Worm (Caenorhabditis elegans) whole organism, L4 larva: Measurements from ENCODE around the gene acr-20.

ENCODE experiments used
- F10B5.3 ChIP-seq: sonication (generic microtip); optimal IDR thresholded peaks from 2 replicates; lab custom pipeline; 2016; ENCODE audit warnings: mild to moderate bottlenecking, missing genetic modification characterization, missing compliant biosample characterization
- F37D6.2 ChIP-seq: sonication (generic microtip); optimal IDR thresholded peaks from 2 replicates; lab custom pipeline; 2016; ENCODE audit warnings: mild to moderate bottlenecking, missing genetic modification characterization, missing compliant biosample characterization
- R02D3.7 ChIP-seq: fragments of 150-350 bp; sonication (generic microtip); optimal IDR thresholded peaks from 3 replicates; lab custom pipeline; 2014; ENCODE audit warnings: missing biosample characterization, missing genetic modification characterization
- T20F7.1 ChIP-seq: fragments of 200-800 bp; sonication (Bioruptor generic); optimal IDR thresholded peaks from 2 replicates; lab custom pipeline; 2018; ENCODE audit warnings: mild to moderate bottlenecking, missing genetic modification characterization, missing compliant biosample characterization
- aha-1 ChIP-seq: fragments of 150-350 bp; peaks from one replicate; lab custom pipeline; 2014; ENCODE audit warnings: missing biosample characterization, missing genetic modification characterization
- ama-1 ChIP-seq: fragments of 150-350 bp; optimal IDR thresholded peaks from 2 replicates; lab custom pipeline; 2014; ENCODE audit warnings: inconsistent platforms, mixed read lengths
- arid-1 ChIP-seq: fragments of 200-800 bp; sonication (Bioruptor generic); conservative IDR thresholded peaks from 2 replicates; pipeline ENCODE4 v1.3.6; 2022; ENCODE audit warnings: missing genetic modification reagents, missing genetic modification characterization, missing compliant biosample characterization
- attf-4 ChIP-seq: sonication (generic microtip); optimal IDR thresholded peaks from 3 replicates; lab custom pipeline; 2017; ENCODE audit warnings: missing biosample characterization, missing genetic modification characterization
- ceh-20 ChIP-seq: fragments of 200-800 bp; sonication (Bioruptor generic); IDR thresholded peaks from 2 replicates; pipeline ENCODE4 v1.3.6; 2022; ENCODE audit warnings: missing genetic modification reagents, missing genetic modification characterization, missing compliant biosample characterization
- ceh-82 ChIP-seq: sonication (generic microtip); optimal IDR thresholded peaks from 2 replicates; lab custom pipeline; 2017; ENCODE audit warnings: missing biosample characterization, missing genetic modification characterization
- daf-12 ChIP-seq: fragments of 150-350 bp; optimal IDR thresholded peaks from 2 replicates; lab custom pipeline; 2014; ENCODE audit warnings: missing biosample characterization, missing genetic modification reagents, missing genetic modification characterization
- daf-16 ChIP-seq, 3 experiments: sonication (generic microtip); optimal IDR thresholded peaks; 2 replicates each; lab custom pipeline; 2016 to 2017; ENCODE audit warnings: missing genetic modification characterization in 3 of 3, missing genetic modification reagents in 3 of 3, mild to moderate bottlenecking in 2 of 3, missing compliant biosample characterization in 2 of 3, missing biosample characterization in 1 of 3, moderate library complexity in 1 of 3
- daf-8 ChIP-seq: fragments of 200-800 bp; sonication (Bioruptor generic); IDR thresholded peaks from 2 replicates; pipeline ENCODE4 v1.3.6; 2022; ENCODE audit warnings: missing genetic modification characterization, missing compliant biosample characterization
- dmd-9 ChIP-seq: fragments of 200-800 bp; sonication (Bioruptor generic); IDR thresholded peaks from 2 replicates; pipeline ENCODE4 v1.3.6; 2022; ENCODE audit warnings: missing genetic modification reagents, missing genetic modification characterization, missing compliant biosample characterization
- dpl-1 ChIP-seq: fragments of 150-350 bp; optimal IDR thresholded peaks from 2 replicates; lab custom pipeline; 2014; ENCODE audit warnings: missing biosample characterization, missing genetic modification reagents, missing genetic modification characterization
- duxl-1 ChIP-seq: sonication (generic microtip); optimal IDR thresholded peaks from 2 replicates; lab custom pipeline; 2016; ENCODE audit warnings: mild to moderate bottlenecking, missing genetic modification characterization, moderate library complexity, missing compliant biosample characterization; ENCODE audit not compliant: poor library complexity
- dve-1 ChIP-seq: sonication (generic microtip); optimal IDR thresholded peaks from 2 replicates; lab custom pipeline; 2017; ENCODE audit warnings: antibody characterized with exemption, mild to moderate bottlenecking, missing genetic modification characterization, missing compliant biosample characterization; ENCODE audit not compliant: insufficient read depth
- egl-43 ChIP-seq: fragments of 200-800 bp; sonication (Bioruptor generic); IDR thresholded peaks from 2 replicates; pipeline ENCODE4 v1.3.6; 2022; ENCODE audit warnings: missing genetic modification reagents, missing genetic modification characterization, missing compliant biosample characterization
- hif-1 ChIP-seq, 2 experiments: sonication (generic microtip); optimal IDR thresholded peaks; 2 replicates each; lab custom pipeline; 2016 to 2017; ENCODE audit warnings: missing compliant biosample characterization in 2 of 2, missing genetic modification characterization in 2 of 2, missing genetic modification reagents in 2 of 2, missing genotype in 2 of 2, mild to moderate bottlenecking in 1 of 2
- hlh-11 ChIP-seq: fragments of 200-800 bp; sonication (Bioruptor generic); optimal IDR thresholded peaks from 2 replicates; lab custom pipeline; 2018; ENCODE audit warnings: mild to moderate bottlenecking, missing genetic modification characterization, missing compliant biosample characterization
- hlh-30 ChIP-seq: sonication (generic microtip); optimal IDR thresholded peaks from 2 replicates; lab custom pipeline; 2017; ENCODE audit warnings: antibody characterized with exemption, mild to moderate bottlenecking, missing genetic modification characterization, missing compliant biosample characterization; ENCODE audit not compliant: insufficient read depth
- hmg-1.1 ChIP-seq: fragments of 200-800 bp; sonication (Bioruptor generic); IDR thresholded peaks from 2 replicates; pipeline ENCODE4 v1.3.6; 2022; ENCODE audit warnings: missing genetic modification reagents, missing genetic modification characterization, missing compliant biosample characterization
- jun-1 ChIP-seq: fragments of 150-350 bp; optimal IDR thresholded peaks from 2 replicates; lab custom pipeline; 2014; ENCODE audit warnings: missing biosample characterization, missing genetic modification reagents, missing genetic modification characterization
- lin-13 ChIP-seq: fragments of 150-350 bp; optimal IDR thresholded peaks from 2 replicates; lab custom pipeline; 2014; ENCODE audit warnings: missing biosample characterization, missing genetic modification reagents, missing genetic modification characterization
- lin-38 ChIP-seq: fragments of 200-800 bp; sonication (Bioruptor generic); IDR thresholded peaks from 2 replicates; pipeline ENCODE4 v1.3.6; 2022; ENCODE audit warnings: missing genetic modification reagents, missing genetic modification characterization, missing compliant biosample characterization
- lin-39 ChIP-seq: fragments of 150-350 bp; optimal IDR thresholded peaks from 2 replicates; lab custom pipeline; 2014; ENCODE audit warnings: missing biosample characterization, missing genetic modification reagents, missing genetic modification characterization
- lir-3 ChIP-seq: sonication (generic microtip); optimal IDR thresholded peaks from 2 replicates; lab custom pipeline; 2016; ENCODE audit warnings: mild to moderate bottlenecking, missing genetic modification characterization, missing compliant biosample characterization
- lsy-2 ChIP-seq, 2 experiments: fragments of 150-350 bp in 1 of 2; sonication (generic microtip) in 1 of 2; optimal IDR thresholded peaks; 2 replicates each; lab custom pipeline; 2014 to 2017; ENCODE audit warnings: missing biosample characterization in 2 of 2, missing genetic modification characterization in 2 of 2
- madf-5 ChIP-seq, 2 experiments: fragments of 200-800 bp; sonication (Bioruptor generic); IDR thresholded peaks; 2 replicates each; pipeline ENCODE4 v1.3.6; 2022; ENCODE audit warnings: missing compliant biosample characterization in 2 of 2, missing genetic modification characterization in 2 of 2
- madf-9 ChIP-seq: fragments of 200-800 bp; sonication (Bioruptor generic); conservative IDR thresholded peaks from 2 replicates; pipeline ENCODE4 v1.3.6; 2022; ENCODE audit warnings: missing genetic modification reagents, missing genetic modification characterization, missing compliant biosample characterization
- mdl-1 ChIP-seq, 2 experiments: fragments of 150-350 bp in 1 of 2; sonication (generic microtip) in 1 of 2; optimal IDR thresholded peaks; 2 replicates each; lab custom pipeline; 2014 to 2017; ENCODE audit warnings: missing biosample characterization in 2 of 2, missing genetic modification characterization in 2 of 2
- mdt-29 ChIP-seq: fragments of 200-800 bp; sonication (Bioruptor generic); IDR thresholded peaks from 2 replicates; pipeline ENCODE4 v1.3.6; 2022; ENCODE audit warnings: missing genetic modification reagents, missing genetic modification characterization, missing compliant biosample characterization
- mep-1 ChIP-seq: fragments of 150-350 bp; sonication (generic microtip); optimal IDR thresholded peaks from 3 replicates; lab custom pipeline; 2014; ENCODE audit warnings: missing biosample characterization, missing genetic modification characterization
- mes-2 ChIP-seq: sonication (generic microtip); optimal IDR thresholded peaks from 2 replicates; lab custom pipeline; 2016; ENCODE audit warnings: missing genotype, mild to moderate bottlenecking, missing genetic modification characterization, missing compliant biosample characterization; ENCODE audit not compliant: poor library complexity, severe bottlenecking
- mxl-2 ChIP-seq: fragments of 200-800 bp; sonication (Bioruptor generic); conservative IDR thresholded peaks from 2 replicates; pipeline ENCODE4 v1.3.6; 2022; ENCODE audit warnings: missing genetic modification reagents, missing genetic modification characterization, missing compliant biosample characterization
- nhr-11 ChIP-seq: fragments of 150-350 bp; optimal IDR thresholded peaks from 2 replicates; lab custom pipeline; 2014; ENCODE audit warnings: missing biosample characterization, missing genetic modification characterization
- nhr-28 ChIP-seq: fragments of 150-350 bp; optimal IDR thresholded peaks from 2 replicates; lab custom pipeline; 2014; ENCODE audit warnings: missing biosample characterization, missing genetic modification characterization
- nhr-48 ChIP-seq: sonication (generic microtip); optimal IDR thresholded peaks from 2 replicates; lab custom pipeline; 2016; ENCODE audit warnings: mild to moderate bottlenecking, missing genetic modification characterization, missing compliant biosample characterization
- nhr-6 ChIP-seq: fragments of 150-350 bp; optimal IDR thresholded peaks from 2 replicates; lab custom pipeline; 2014; ENCODE audit warnings: missing biosample characterization, missing genetic modification characterization
- nhr-77 ChIP-seq: fragments of 150-350 bp; optimal IDR thresholded peaks from 2 replicates; lab custom pipeline; 2014; ENCODE audit warnings: missing biosample characterization, missing genetic modification characterization
- php-3 ChIP-seq: fragments of 200-800 bp; sonication (Bioruptor generic); IDR thresholded peaks from 2 replicates; pipeline ENCODE4 v1.3.6; 2022; ENCODE audit warnings: missing genetic modification reagents, missing genetic modification characterization, missing compliant biosample characterization
- pqm-1 ChIP-seq: sonication (generic microtip); optimal IDR thresholded peaks from 2 replicates; lab custom pipeline; 2017; ENCODE audit warnings: missing biosample characterization, missing genetic modification characterization
- snpc-4 ChIP-seq: fragments of 150-350 bp; optimal IDR thresholded peaks from 2 replicates; lab custom pipeline; 2014; ENCODE audit warnings: missing biosample characterization, missing genetic modification characterization
- spr-3 ChIP-seq: fragments of 200-800 bp; sonication (Bioruptor generic); optimal IDR thresholded peaks from 2 replicates; lab custom pipeline; 2018; ENCODE audit warnings: mild to moderate bottlenecking, missing genetic modification characterization, missing compliant biosample characterization
- unc-130 ChIP-seq: sonication (generic microtip); optimal IDR thresholded peaks from 2 replicates; lab custom pipeline; 2016; ENCODE audit warnings: missing genetic modification reagents, missing genetic modification characterization, missing compliant biosample characterization
- zag-1 ChIP-seq: fragments of 150-350 bp; optimal IDR thresholded peaks from 2 replicates; lab custom pipeline; 2014; ENCODE audit warnings: missing biosample characterization, missing genetic modification characterization
- zfp-2 ChIP-seq: sonication (generic microtip); optimal IDR thresholded peaks from 2 replicates; lab custom pipeline; 2016; ENCODE audit warnings: mild to moderate bottlenecking, missing genetic modification characterization, missing compliant biosample characterization
- zip-2 ChIP-seq: fragments of 150-350 bp; optimal IDR thresholded peaks from 2 replicates; lab custom pipeline; 2014; ENCODE audit warnings: missing biosample characterization, missing genetic modification characterization
- ztf-11 ChIP-seq: fragments of 150-350 bp; optimal IDR thresholded peaks from 2 replicates; lab custom pipeline; 2014; ENCODE audit warnings: missing biosample characterization, missing genetic modification characterization

Gene acr-20

ce11 chrII:14404741-14405488 lies 27.2 kb upstream of the acr-20 start (continued):
- TF ChIP-seq hlh-11 (tag; lab: Kevin White, UChicago), result peak; percentile 96
- 0 out of 2 replicates have a peak, but pooled peaks have one; percentile 34 for TF ChIP-seq ceh-20
- peak; percentile 62; the same call in 1 of the 2 replicates for TF ChIP-seq arid-1 (GFP tag; lab: Robert Waterston, UW)
- TF ChIP-seq lin-13 (GFP tag; lab: Kevin White, UChicago), result no peak
- no peak for TF ChIP-seq ama-1
- TF ChIP-seq T20F7.1, result no peak
- peak; percentile 36 for TF ChIP-seq nhr-28 (tag; lab: Kevin White, UChicago)
- no peak for TF ChIP-seq lin-39 (tag; lab: Kevin White, UChicago)
- TF ChIP-seq ztf-11 (tag; lab: Kevin White, UChicago), result no peak
- peak; percentile 61 for TF ChIP-seq nhr-77 (tag; lab: Kevin White, UChicago)
- no peak for TF ChIP-seq unc-130 (GFP tag; lab: Kevin White, UChicago)
- no peak for TF ChIP-seq mxl-2 (GFP tag; lab: Robert Waterston, UW)
- TF ChIP-seq snpc-4 (tag; lab: Kevin White, UChicago), result no peak
- no peak for TF ChIP-seq attf-4
- peak; percentile 95 for TF ChIP-seq dve-1 (tag; lab: Kevin White, UChicago)
- TF ChIP-seq hmg-1.1 (GFP tag; lab: Robert Waterston, UW), result peak; percentile 61
- TF ChIP-seq lin-38 (GFP tag; lab: Robert Waterston, UW), result peak; percentile 74
- peak; percentile 58 for TF ChIP-seq zip-2 (tag; lab: Kevin White, UChicago)
- TF ChIP-seq madf-9, result peak; percentile 90
- peak; percentile 81 for TF ChIP-seq nhr-48 (tag; lab: Kevin White, UChicago)
- TF ChIP-seq mdl-1 (tag; optimal IDR thresholded peaks at IDR 0.05; lab: Kevin White, UChicago), result peak in 1 of 2 experiments; percentile 73
- TF ChIP-seq daf-12 (tag; lab: Kevin White, UChicago), result no peak
- peak; percentile 74 for TF ChIP-seq F37D6.2
- no peak for TF ChIP-seq daf-8
- TF ChIP-seq nhr-11 (tag; lab: Kevin White, UChicago), result no peak
- no peak for TF ChIP-seq dmd-9 (GFP tag; lab: Robert Waterston, UW)
- TF ChIP-seq ceh-82, result no peak
- TF ChIP-seq zfp-2 (tag; lab: Kevin White, UChicago), result no peak
- TF ChIP-seq madf-5 (GFP tag; IDR thresholded peaks at IDR 0.05; lab: Robert Waterston, UW), result no peak
- TF ChIP-seq lir-3 (tag; lab: Kevin White, UChicago), result no peak

- no peak for TF ChIP-seq F10B5.3 (tag; lab: Kevin White, UChicago)
- no peak for TF ChIP-seq jun-1 (tag; lab: Kevin White, UChicago)
- TF ChIP-seq dpl-1 (GFP tag; lab: Kevin White, UChicago), result no peak
- TF ChIP-seq zag-1, result no peak
- TF ChIP-seq mdl-1 (tag; optimal IDR thresholded peaks at IDR 0.05; lab: Kevin White, UChicago), result peak in 1 of 2 experiments; percentile 70
- TF ChIP-seq mes-2 (tag; lab: Kevin White, UChicago), result peak; percentile 49
- no peak for TF ChIP-seq lin-38 (GFP tag; lab: Robert Waterston, UW)
- TF ChIP-seq php-3 (GFP tag; lab: Robert Waterston, UW), result no peak
- no peak for TF ChIP-seq spr-3 (GFP tag; lab: Kevin White, UChicago)
- TF ChIP-seq R02D3.7 (tag; lab: Kevin White, UChicago), result no peak
- no peak for TF ChIP-seq mdt-29 (GFP tag; lab: Robert Waterston, UW)
- TF ChIP-seq dve-1 (tag; lab: Kevin White, UChicago), result peak; percentile 80
- peak in 1 of 2 experiments; percentile 46 for TF ChIP-seq hif-1 (tag; optimal IDR thresholded peaks at IDR 0.05; lab: Kevin White, UChicago)
- TF ChIP-seq lsy-2 (tag; optimal IDR thresholded peaks at IDR 0.05; lab: Kevin White, UChicago), result peak in 1 of 2 experiments; percentile 52
- peak; percentile 79 for TF ChIP-seq hlh-30 (tag; lab: Kevin White, UChicago)
- TF ChIP-seq madf-9, result no peak
- TF ChIP-seq egl-43, result no peak
- TF ChIP-seq ama-1, result no peak
- peak; percentile 82 for TF ChIP-seq nhr-6 (tag; lab: Kevin White, UChicago)
- TF ChIP-seq nhr-77 (tag; lab: Kevin White, UChicago), result peak; percentile 80
- peak; percentile 33 for TF ChIP-seq pqm-1 (tag; lab: Kevin White, UChicago)
- no peak for TF ChIP-seq duxl-1 (tag; lab: Kevin White, UChicago)
- TF ChIP-seq nhr-28 (tag; lab: Kevin White, UChicago), result peak; percentile 6
- no peak for TF ChIP-seq daf-16 (GFP tag; optimal IDR thresholded peaks at IDR 0.05; lab: Kevin White, UChicago)
- peak; percentile 92 for TF ChIP-seq daf-16 (tag; optimal IDR thresholded peaks at IDR 0.05; lab: Kevin White, UChicago)
- TF ChIP-seq mep-1, result peak; percentile 63
- TF ChIP-seq aha-1 (tag; lab: Kevin White, UChicago), result peak; percentile 98
Observed at ce11 chrII:14404266-14404665, 26.6 kb upstream of the acr-20 start.
